Worm (Caenorhabditis elegans) whole organism, L4 larva: ENCODE measurements around the gene fipr-5.
A peak's percentile ranks its signal among the peaks of the same experiment; 100 is the strongest.

Source experiments
- F10B5.3 ChIP-seq: sonication (generic microtip); optimal IDR thresholded peaks from 2 replicates; lab custom pipeline; 2016; ENCODE audit warnings: mild to moderate bottlenecking, missing genetic modification characterization, missing compliant biosample characterization
- F37D6.2 ChIP-seq: sonication (generic microtip); optimal IDR thresholded peaks from 2 replicates; lab custom pipeline; 2016; ENCODE audit warnings: mild to moderate bottlenecking, missing genetic modification characterization, missing compliant biosample characterization
- R02D3.7 ChIP-seq: fragments of 150-350 bp; sonication (generic microtip); optimal IDR thresholded peaks from 3 replicates; lab custom pipeline; 2014; ENCODE audit warnings: missing biosample characterization, missing genetic modification characterization
- T20F7.1 ChIP-seq: fragments of 200-800 bp; sonication (Bioruptor generic); optimal IDR thresholded peaks from 2 replicates; lab custom pipeline; 2018; ENCODE audit warnings: mild to moderate bottlenecking, missing genetic modification characterization, missing compliant biosample characterization
- Y48G9A.11 ChIP-seq: fragments of 200-800 bp; sonication (Bioruptor generic); IDR thresholded peaks from 2 replicates; pipeline ENCODE4 v1.3.6; 2022; ENCODE audit warnings: missing genetic modification reagents, missing genetic modification characterization, missing compliant biosample characterization
- Y5F2A.4 ChIP-seq: fragments of 200-800 bp; sonication (Bioruptor generic); optimal IDR thresholded peaks from 2 replicates; lab custom pipeline; 2018; ENCODE audit warnings: mild to moderate bottlenecking, missing genetic modification characterization, missing compliant biosample characterization
- attf-4 ChIP-seq: sonication (generic microtip); optimal IDR thresholded peaks from 3 replicates; lab custom pipeline; 2017; ENCODE audit warnings: missing biosample characterization, missing genetic modification characterization
- ceh-62 ChIP-seq: sonication (generic microtip); optimal IDR thresholded peaks from 2 replicates; lab custom pipeline; 2017; ENCODE audit warnings: missing biosample characterization, missing genetic modification characterization
- ceh-82 ChIP-seq: sonication (generic microtip); optimal IDR thresholded peaks from 2 replicates; lab custom pipeline; 2017; ENCODE audit warnings: missing biosample characterization, missing genetic modification characterization
- cey-2 ChIP-seq: sonication (generic microtip); optimal IDR thresholded peaks from 3 replicates; lab custom pipeline; 2017; ENCODE audit warnings: missing genetic modification characterization, mild to moderate bottlenecking, missing compliant biosample characterization, antibody characterized with exemption, borderline replicate concordance; ENCODE audit not compliant: insufficient read depth
- ctbp-1 ChIP-seq: fragments of 200-800 bp; sonication (Bioruptor generic); IDR thresholded peaks from 2 replicates; pipeline ENCODE4 v1.3.6; 2022; ENCODE audit warnings: missing genetic modification reagents, missing genetic modification characterization, missing compliant biosample characterization
- daf-12 ChIP-seq: fragments of 150-350 bp; optimal IDR thresholded peaks from 2 replicates; lab custom pipeline; 2014; ENCODE audit warnings: missing biosample characterization, missing genetic modification reagents, missing genetic modification characterization
- daf-16 ChIP-seq, 3 experiments: sonication (generic microtip); optimal IDR thresholded peaks; 2 replicates each; lab custom pipeline; 2016 to 2017; ENCODE audit warnings: missing genetic modification characterization in 3 of 3, missing genetic modification reagents in 3 of 3, mild to moderate bottlenecking in 2 of 3, missing compliant biosample characterization in 2 of 3, missing biosample characterization in 1 of 3, moderate library complexity in 1 of 3
- dpl-1 ChIP-seq: fragments of 150-350 bp; optimal IDR thresholded peaks from 2 replicates; lab custom pipeline; 2014; ENCODE audit warnings: missing biosample characterization, missing genetic modification reagents, missing genetic modification characterization
- egl-27 ChIP-seq: sonication (generic microtip); optimal IDR thresholded peaks from 3 replicates; lab custom pipeline; 2017; ENCODE audit warnings: missing biosample characterization, missing genetic modification reagents, missing genetic modification characterization
- egl-43 ChIP-seq: fragments of 200-800 bp; sonication (Bioruptor generic); IDR thresholded peaks from 2 replicates; pipeline ENCODE4 v1.3.6; 2022; ENCODE audit warnings: missing genetic modification reagents, missing genetic modification characterization, missing compliant biosample characterization
- fkh-10 ChIP-seq: fragments of 150-350 bp; optimal IDR thresholded peaks from 2 replicates; lab custom pipeline; 2014; ENCODE audit warnings: missing biosample characterization, missing genetic modification reagents, missing genetic modification characterization
- fos-1 ChIP-seq: fragments of 150-350 bp; optimal IDR thresholded peaks from 2 replicates; lab custom pipeline; 2014; ENCODE audit warnings: missing biosample characterization, missing genetic modification characterization
- hlh-30 ChIP-seq: sonication (generic microtip); optimal IDR thresholded peaks from 2 replicates; lab custom pipeline; 2017; ENCODE audit warnings: antibody characterized with exemption, mild to moderate bottlenecking, missing genetic modification characterization, missing compliant biosample characterization; ENCODE audit not compliant: insufficient read depth
- jun-1 ChIP-seq: fragments of 150-350 bp; optimal IDR thresholded peaks from 2 replicates; lab custom pipeline; 2014; ENCODE audit warnings: missing biosample characterization, missing genetic modification reagents, missing genetic modification characterization
- lin-1 ChIP-seq: fragments of 200-800 bp; sonication (Bioruptor generic); IDR thresholded peaks from 2 replicates; pipeline ENCODE4 v1.3.6; 2022; ENCODE audit warnings: missing genetic modification reagents, missing genetic modification characterization, missing compliant biosample characterization
- lin-13 ChIP-seq: fragments of 150-350 bp; optimal IDR thresholded peaks from 2 replicates; lab custom pipeline; 2014; ENCODE audit warnings: missing biosample characterization, missing genetic modification reagents, missing genetic modification characterization
- lin-39 ChIP-seq: fragments of 150-350 bp; optimal IDR thresholded peaks from 2 replicates; lab custom pipeline; 2014; ENCODE audit warnings: missing biosample characterization, missing genetic modification reagents, missing genetic modification characterization
- lsy-2 ChIP-seq, 2 experiments: fragments of 150-350 bp in 1 of 2; sonication (generic microtip) in 1 of 2; optimal IDR thresholded peaks; 2 replicates each; lab custom pipeline; 2014 to 2017; ENCODE audit warnings: missing biosample characterization in 2 of 2, missing genetic modification characterization in 2 of 2
- madf-9 ChIP-seq: fragments of 200-800 bp; sonication (Bioruptor generic); conservative IDR thresholded peaks from 2 replicates; pipeline ENCODE4 v1.3.6; 2022; ENCODE audit warnings: missing genetic modification reagents, missing genetic modification characterization, missing compliant biosample characterization
- mdl-1 ChIP-seq, 2 experiments: fragments of 150-350 bp in 1 of 2; sonication (generic microtip) in 1 of 2; optimal IDR thresholded peaks; 2 replicates each; lab custom pipeline; 2014 to 2017; ENCODE audit warnings: missing biosample characterization in 2 of 2, missing genetic modification characterization in 2 of 2
- mdt-29 ChIP-seq: fragments of 200-800 bp; sonication (Bioruptor generic); IDR thresholded peaks from 2 replicates; pipeline ENCODE4 v1.3.6; 2022; ENCODE audit warnings: missing genetic modification reagents, missing genetic modification characterization, missing compliant biosample characterization
- mep-1 ChIP-seq: fragments of 150-350 bp; sonication (generic microtip); optimal IDR thresholded peaks from 3 replicates; lab custom pipeline; 2014; ENCODE audit warnings: missing biosample characterization, missing genetic modification characterization
- mes-2 ChIP-seq: sonication (generic microtip); optimal IDR thresholded peaks from 2 replicates; lab custom pipeline; 2016; ENCODE audit warnings: missing genotype, mild to moderate bottlenecking, missing genetic modification characterization, missing compliant biosample characterization; ENCODE audit not compliant: poor library complexity, severe bottlenecking
- mxl-2 ChIP-seq: fragments of 200-800 bp; sonication (Bioruptor generic); conservative IDR thresholded peaks from 2 replicates; pipeline ENCODE4 v1.3.6; 2022; ENCODE audit warnings: missing genetic modification reagents, missing genetic modification characterization, missing compliant biosample characterization
- nhr-11 ChIP-seq: fragments of 150-350 bp; optimal IDR thresholded peaks from 2 replicates; lab custom pipeline; 2014; ENCODE audit warnings: missing biosample characterization, missing genetic modification characterization
- nhr-237 ChIP-seq: sonication (generic microtip); optimal IDR thresholded peaks from 2 replicates; lab custom pipeline; 2017; ENCODE audit warnings: missing biosample characterization, missing genetic modification characterization
- nhr-28 ChIP-seq: fragments of 150-350 bp; optimal IDR thresholded peaks from 2 replicates; lab custom pipeline; 2014; ENCODE audit warnings: missing biosample characterization, missing genetic modification characterization
- nhr-41 ChIP-seq: fragments of 200-800 bp; sonication (Bioruptor generic); IDR thresholded peaks from 2 replicates; pipeline ENCODE4 v1.3.6; 2022; ENCODE audit warnings: missing genetic modification reagents, missing genetic modification characterization, missing compliant biosample characterization
- nhr-48 ChIP-seq: sonication (generic microtip); optimal IDR thresholded peaks from 2 replicates; lab custom pipeline; 2016; ENCODE audit warnings: mild to moderate bottlenecking, missing genetic modification characterization, missing compliant biosample characterization
- pha-4 ChIP-seq, 2 experiments: fragments of 150-350 bp in 1 of 2; fragments of 200-800 bp in 1 of 2; sonication (Bioruptor generic) in 1 of 2; IDR thresholded peaks in 1 of 2; optimal IDR thresholded peaks in 1 of 2; 2 replicates each; pipeline versions ENCODE4 v1.3.6 to Lab custom; 2014 to 2022; ENCODE audit warnings: missing genetic modification characterization in 2 of 2, missing genetic modification reagents in 2 of 2, missing biosample characterization in 1 of 2, missing compliant biosample characterization in 1 of 2
- php-3 ChIP-seq: fragments of 200-800 bp; sonication (Bioruptor generic); IDR thresholded peaks from 2 replicates; pipeline ENCODE4 v1.3.6; 2022; ENCODE audit warnings: missing genetic modification reagents, missing genetic modification characterization, missing compliant biosample characterization
- pqm-1 ChIP-seq: sonication (generic microtip); optimal IDR thresholded peaks from 2 replicates; lab custom pipeline; 2017; ENCODE audit warnings: missing biosample characterization, missing genetic modification characterization
- rbr-2 ChIP-seq: sonication (generic microtip); optimal IDR thresholded peaks from 2 replicates; lab custom pipeline; 2016; ENCODE audit warnings: missing genotype, missing genetic modification characterization, missing compliant biosample characterization
- sdz-12 ChIP-seq: fragments of 200-800 bp; sonication (Bioruptor generic); optimal IDR thresholded peaks from 2 replicates; lab custom pipeline; 2018; ENCODE audit warnings: mild to moderate bottlenecking, missing genetic modification characterization, missing compliant biosample characterization
- set-16 ChIP-seq: fragments of 200-800 bp; sonication (Bioruptor generic); IDR thresholded peaks from 2 replicates; pipeline ENCODE4 v1.3.6; 2022; ENCODE audit warnings: missing genetic modification reagents, missing genetic modification characterization, missing compliant biosample characterization
- spr-1 ChIP-seq: sonication (generic microtip); optimal IDR thresholded peaks from 2 replicates; lab custom pipeline; 2016; ENCODE audit warnings: mild to moderate bottlenecking, missing genetic modification characterization, missing compliant biosample characterization
- unc-39 ChIP-seq: sonication (generic microtip); optimal IDR thresholded peaks from 2 replicates; lab custom pipeline; 2017; ENCODE audit warnings: missing biosample characterization, missing genetic modification characterization
- unc-62 ChIP-seq, 3 experiments: fragments of 150-350 bp in 1 of 3; sonication (generic microtip); optimal IDR thresholded peaks in 2 of 3; peaks in 1 of 3; 1 replicate in 1 of 3; 2 replicates in 2 of 3; lab custom pipeline; 2014 to 2017; ENCODE audit warnings: missing biosample characterization in 3 of 3, missing genetic modification characterization in 3 of 3, missing genetic modification reagents in 3 of 3, missing genotype in 1 of 3
- zip-11 ChIP-seq: fragments of 200-800 bp; sonication (Bioruptor generic); IDR thresholded peaks from 2 replicates; pipeline ENCODE4 v1.3.6; 2022; ENCODE audit warnings: missing genetic modification characterization, missing compliant biosample characterization
- zip-2 ChIP-seq: fragments of 150-350 bp; optimal IDR thresholded peaks from 2 replicates; lab custom pipeline; 2014; ENCODE audit warnings: missing biosample characterization, missing genetic modification characterization

The fipr-5 gene

ce11 chrV:10178166-10178565 lies 43.1 kb downstream of the fipr-5 start (continued):
- TF ChIP-seq mxl-2 (GFP tag; lab: Robert Waterston, UW) (no peak), fkh-10 (peak; percentile 53), spr-1 (tag; lab: Kevin White, UChicago) (peak; percentile 14), mep-1 (peak; percentile 63), ceh-62 (tag; lab: Kevin White, UChicago) (no peak), mdl-1 (tag; optimal IDR thresholded peaks at IDR 0.05; lab: Kevin White, UChicago) (peak in 1 of 2 experiments; percentile 17), egl-43 (GFP tag; lab: Robert Waterston, UW) (0 out of 2 replicates have a peak, but pooled peaks have one; percentile 25), dpl-1 (GFP tag; lab: Kevin White, UChicago) (peak; percentile 27), zip-2 (no peak), cey-2 (tag; lab: Kevin White, UChicago) (no peak), zip-11 (GFP tag; lab: Robert Waterston, UW) (no peak), attf-4 (tag; lab: Kevin White, UChicago) (no peak), lin-13 (GFP tag; lab: Kevin White, UChicago) (no peak), Y48G9A.11 (GFP tag; lab: Robert Waterston, UW) (no peak), mes-2 (tag; lab: Kevin White, UChicago) (peak; percentile 38), daf-12 (tag; lab: Kevin White, UChicago) (no peak), ctbp-1 (GFP tag; lab: Robert Waterston, UW) (0 out of 2 replicates have a peak, but pooled peaks have one; percentile 22), egl-27 (tag; lab: Kevin White, UChicago) (no peak), T20F7.1 (GFP tag; lab: Kevin White, UChicago) (peak; percentile 51), nhr-11 (tag; lab: Kevin White, UChicago) (peak; percentile 33), nhr-28 (peak; percentile 40), pqm-1 (tag; lab: Kevin White, UChicago) (no peak), lsy-2 (tag; optimal IDR thresholded peaks at IDR 0.05; lab: Kevin White, UChicago) (peak in 1 of 2 experiments; percentile 64), pha-4 (GFP tag; IDR thresholded peaks at IDR 0.05; lab: Robert Waterston, UW) (no peak), pha-4 (tag; optimal IDR thresholded peaks at IDR 0.05; lab: Kevin White, UChicago) (no peak), fos-1 (no peak)

ce11 chrV:10174632-10175075 lies 46.6 kb downstream of the fipr-5 start:
- TF ChIP-seq nhr-237 (tag; lab: Kevin White, UChicago) (no peak), php-3 (GFP tag; lab: Robert Waterston, UW) (no peak), T20F7.1 (GFP tag; lab: Kevin White, UChicago) (no peak), hlh-30 (tag; lab: Kevin White, UChicago) (peak; percentile 73), jun-1 (no peak), lin-1 (no peak), ceh-82 (tag; lab: Kevin White, UChicago) (no peak), zip-11 (GFP tag; lab: Robert Waterston, UW) (no peak), nhr-48 (peak; percentile 25), nhr-28 (no peak), set-16 (GFP tag; lab: Robert Waterston, UW) (peak; percentile 81), nhr-41 (no peak), mdt-29 (GFP tag; lab: Robert Waterston, UW) (0 out of 2 replicates have a peak, but pooled peaks have one; percentile 25), lin-39 (tag; lab: Kevin White, UChicago) (no peak), mes-2 (tag; lab: Kevin White, UChicago) (peak; percentile 34), F37D6.2 (tag; lab: Kevin White, UChicago) (peak; percentile 84), unc-62 (GFP tag; optimal IDR thresholded peaks at IDR 0.05 in 1 of 2; lab: Kevin White, UChicago) (peak in 1 of 2 experiments; percentile 1), unc-62 (tag; optimal IDR thresholded peaks at IDR 0.05; lab: Kevin White, UChicago) (peak; percentile 33), R02D3.7 (tag; lab: Kevin White, UChicago) (no peak), unc-39 (tag; lab: Kevin White, UChicago) (no peak), Y48G9A.11 (GFP tag; lab: Robert Waterston, UW) (no peak), lin-13 (GFP tag; lab: Kevin White, UChicago) (no peak), rbr-2 (tag; lab: Kevin White, UChicago) (peak; percentile 89), lsy-2 (tag; optimal IDR thresholded peaks at IDR 0.05; lab: Kevin White, UChicago) (peak; percentile 62 to 85), cey-2 (tag; lab: Kevin White, UChicago) (no peak), Y5F2A.4 (GFP tag; lab: Kevin White, UChicago) (no peak), sdz-12 (GFP tag; lab: Kevin White, UChicago) (no peak), daf-16 (GFP tag; optimal IDR thresholded peaks at IDR 0.05; lab: Kevin White, UChicago) (no peak), daf-16 (tag; optimal IDR thresholded peaks at IDR 0.05; lab: Kevin White, UChicago) (no peak), F10B5.3 (tag; lab: Kevin White, UChicago) (no peak), nhr-11 (tag; lab: Kevin White, UChicago) (peak; percentile 86), madf-9 (GFP tag; lab: Robert Waterston, UW) (no peak)
